Worm (Caenorhabditis elegans) whole organism, early embryonic: Measurements from ENCODE around the gene ncl-1.

ENCODE experiments used
- B0310.2 ChIP-seq: sonication (generic microtip); optimal IDR thresholded peaks from 2 replicates; lab custom pipeline; 2016; ENCODE audit warnings: mild to moderate bottlenecking, missing genetic modification characterization, missing compliant biosample characterization
- F13C5.2 ChIP-seq: sonication (generic microtip); optimal IDR thresholded peaks from 2 replicates; lab custom pipeline; 2017; ENCODE audit warnings: mild to moderate bottlenecking, missing genetic modification characterization, inconsistent platforms, missing compliant biosample characterization
- aly-1 ChIP-seq: sonication (generic microtip); optimal IDR thresholded peaks from 2 replicates; lab custom pipeline; 2016; ENCODE audit warnings: missing genetic modification characterization, missing compliant biosample characterization
- ama-1 ChIP-seq: fragments of 150-350 bp; optimal IDR thresholded peaks from 2 replicates; lab custom pipeline; 2014
- flt-1 ChIP-seq: fragments of 200-800 bp; sonication (Bioruptor generic); IDR thresholded peaks from 2 replicates; pipeline ENCODE4 v1.3.6; 2022; ENCODE audit warnings: missing genetic modification characterization, missing compliant biosample characterization
- hnd-1 ChIP-seq: sonication (generic microtip); optimal IDR thresholded peaks from 2 replicates; lab custom pipeline; 2016; ENCODE audit warnings: missing genetic modification characterization, missing compliant biosample characterization
- tbx-37 ChIP-seq: fragments of 200-800 bp; sonication (Bioruptor generic); conservative IDR thresholded peaks from 2 replicates; pipeline ENCODE4 v1.3.6; 2022; ENCODE audit warnings: missing genetic modification reagents, missing genetic modification characterization, missing compliant biosample characterization

- TF ChIP-seq ama-1 (lab: Kevin White, UChicago) (peak; percentile 60), flt-1 (GFP tag; lab: Robert Waterston, UW) (no peak), F13C5.2 (tag; lab: Kevin White, UChicago) (no peak), hnd-1 (tag; lab: Kevin White, UChicago) (no peak), tbx-37 (GFP tag; lab: Robert Waterston, UW) (no peak), B0310.2 (tag; lab: Kevin White, UChicago) (peak; percentile 47), aly-1 (tag; lab: Kevin White, UChicago) (no peak)
Measured at ce11 chrIII:7736806-7737205, 17.3 kb downstream of the ncl-1 start.
